Worm (Caenorhabditis elegans): ENCODE results near the gene pycr-1.

Gene pycr-1

ce11 chrX:12121285-12121684 lies 25.3 kb upstream of the pycr-1 start, which contains the start of gene lgc-17:
Gene lgc-17, plus strand, starts transcription at chrX:12121585.
- no peak for TF ChIP-seq nhr-77 (tag; optimal IDR thresholded peaks at IDR 0.05)
- no peak for TF ChIP-seq fkh-10 (GFP tag; optimal IDR thresholded peaks at IDR 0.05)
- TF ChIP-seq nhr-25 (tag; optimal IDR thresholded peaks at IDR 0.05) = no peak
- TF ChIP-seq ztf-11 (tag; optimal IDR thresholded peaks at IDR 0.05) = no peak
- TF ChIP-seq ceh-16 (tag; optimal IDR thresholded peaks at IDR 0.05) = no peak
- TF ChIP-seq elt-2 (tag; optimal IDR thresholded peaks at IDR 0.05) = no peak
- TF ChIP-seq tbx-2 (tag; optimal IDR thresholded peaks at IDR 0.05) = no peak
- TF ChIP-seq daf-12 (tag; optimal IDR thresholded peaks at IDR 0.05) = no peak
- TF ChIP-seq lsy-12 (tag; optimal IDR thresholded peaks at IDR 0.05) = no peak
- TF ChIP-seq eor-1 (tag; optimal IDR thresholded peaks at IDR 0.05) = no peak

- TF ChIP-seq ceh-28 (tag; optimal IDR thresholded peaks at IDR 0.05) (no peak), zag-1 (tag; optimal IDR thresholded peaks at IDR 0.05) (no peak), nhr-25 (tag; optimal IDR thresholded peaks at IDR 0.05) (no peak), nhr-12 (tag; optimal IDR thresholded peaks at IDR 0.05) (no peak), fos-1 (tag; optimal IDR thresholded peaks at IDR 0.05) (no peak), fkh-2 (tag; optimal IDR thresholded peaks at IDR 0.05) (no peak), elt-2 (tag; optimal IDR thresholded peaks at IDR 0.05) (no peak), pqm-1 (tag; optimal IDR thresholded peaks at IDR 0.05) (no peak), unc-39 (tag; optimal IDR thresholded peaks at IDR 0.05) (no peak), sea-2 (GFP tag; optimal IDR thresholded peaks at IDR 0.05) (no peak), nhr-11 (tag; optimal IDR thresholded peaks at IDR 0.05) (no peak), mdl-1 (tag; optimal IDR thresholded peaks at IDR 0.05) (no peak), tbx-2 (tag; optimal IDR thresholded peaks at IDR 0.05) (no peak), nhr-43 (tag; optimal IDR thresholded peaks at IDR 0.05; ENCODE audit: poor library complexity, severe bottlenecking) (no peak), hmg-11 (tag; optimal IDR thresholded peaks at IDR 0.05) (no peak), elt-3 (tag; optimal IDR thresholded peaks at IDR 0.05) (no peak), lin-15B (tag; optimal IDR thresholded peaks at IDR 0.05) (no peak)
Observed at ce11 chrX:12123152-12123551, 23.5 kb upstream of the pycr-1 start, which contains the start of gene T01H10.11. Gene T01H10.11, plus strand, starts transcription at chrX:12123452.

DNA sequence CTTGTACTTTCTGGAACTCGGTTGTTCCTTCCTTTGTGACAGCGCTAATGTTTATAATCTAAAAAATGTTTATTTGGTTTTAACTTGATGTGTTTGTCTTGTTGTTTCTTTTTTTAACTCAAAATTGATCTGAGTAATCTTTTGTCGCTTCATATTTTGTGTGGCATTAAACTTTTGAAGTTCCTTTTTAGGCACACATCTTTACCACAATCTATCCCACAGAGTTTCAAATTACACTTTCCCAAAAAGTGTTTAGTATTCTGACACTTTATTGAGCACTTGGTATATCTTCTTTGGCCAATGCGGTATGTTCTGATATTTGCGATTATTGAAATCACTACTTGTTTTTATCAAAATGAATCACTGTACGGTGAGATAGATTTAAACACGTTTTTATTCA lies 21.3 kb upstream of the pycr-1 start, which contains the start of gene lgc-18:
lgc-18 (plus strand) TSS at position 301 of the 400 bp plus-strand sequence.
- TF ChIP-seq fkh-10 (GFP tag; optimal IDR thresholded peaks at IDR 0.05) (no peak), lsy-12 (tag; optimal IDR thresholded peaks at IDR 0.05) (no peak), pha-4 (tag; optimal IDR thresholded peaks at IDR 0.05) (no peak)

ce11 chrX:12141051-12141450 lies 5.6 kb upstream of the pycr-1 start, which contains the start of gene lyst-1:
Gene lyst-1, minus strand, starts transcription at chrX:12141151.
- no peak for TF ChIP-seq mml-1 (tag; optimal IDR thresholded peaks at IDR 0.05)

ce11 chrX:12142569-12142968 lies 4.1 kb upstream of the pycr-1 start, which contains the start of gene M153.3:
Gene M153.3, plus strand, starts transcription at chrX:12142869.
- TF ChIP-seq pha-4 (tag; optimal IDR thresholded peaks at IDR 0.05) (no peak), sea-2 (GFP tag; optimal IDR thresholded peaks at IDR 0.05) (no peak), lin-15B (tag; optimal IDR thresholded peaks at IDR 0.05) (no peak), hmg-11 (tag; optimal IDR thresholded peaks at IDR 0.05) (no peak), aly-2 (tag; optimal IDR thresholded peaks at IDR 0.05) (no peak), nhr-11 (tag; optimal IDR thresholded peaks at IDR 0.05) (no peak), nfya-1 (tag; optimal IDR thresholded peaks at IDR 0.05; ENCODE audit: insufficient read depth) (no peak), nhr-12 (tag; optimal IDR thresholded peaks at IDR 0.05) (no peak), lsy-12 (tag; optimal IDR thresholded peaks at IDR 0.05) (no peak), nhr-67 (tag; optimal IDR thresholded peaks at IDR 0.05) (no peak), elt-2 (tag; optimal IDR thresholded peaks at IDR 0.05) (no peak)

DNA sequence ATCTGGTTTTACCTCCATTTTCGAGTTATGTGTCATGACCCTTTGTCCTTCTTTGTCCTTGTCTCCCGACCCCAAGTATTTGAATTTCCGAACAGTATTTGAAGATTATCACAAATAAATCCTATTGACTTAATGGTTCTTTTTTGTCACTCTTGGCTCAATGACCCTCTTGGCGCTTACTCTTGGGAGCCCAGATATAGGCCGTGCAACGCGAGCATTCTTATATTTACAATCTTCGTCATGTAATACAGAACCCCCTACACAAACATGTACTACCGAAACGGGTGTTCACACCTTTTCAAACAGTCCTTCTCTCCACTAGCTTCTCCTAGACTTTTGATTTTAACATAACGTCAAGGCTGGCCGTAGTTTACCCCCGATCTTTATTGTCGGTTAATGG lies 2.9 kb upstream of the pycr-1 start, which contains the start of gene M153.5:
M153.5 (plus strand) TSS at position 301 of the 400 bp plus-strand sequence.
- no peak for TF ChIP-seq nhr-25 (tag; optimal IDR thresholded peaks at IDR 0.05)
- TF ChIP-seq lin-39 (tag; optimal IDR thresholded peaks at IDR 0.05) = no peak
- no peak for TF ChIP-seq ama-1 (optimal IDR thresholded peaks at IDR 0.05)
- TF ChIP-seq nfya-1 (tag; optimal IDR thresholded peaks at IDR 0.05; ENCODE audit: insufficient read depth) = no peak
- no peak for TF ChIP-seq aly-2 (tag; optimal IDR thresholded peaks at IDR 0.05)
- no peak for TF ChIP-seq ZK546.5 (tag; optimal IDR thresholded peaks at IDR 0.05)
- no peak for TF ChIP-seq unc-39 (tag; optimal IDR thresholded peaks at IDR 0.05)
- TF ChIP-seq egl-5 (tag; optimal IDR thresholded peaks at IDR 0.05) = no peak
- TF ChIP-seq elt-2 (tag; optimal IDR thresholded peaks at IDR 0.05) = no peak
- no peak for TF ChIP-seq elt-1 (tag; optimal IDR thresholded peaks at IDR 0.05)
- TF ChIP-seq ztf-11 (tag; optimal IDR thresholded peaks at IDR 0.05) = no peak
- TF ChIP-seq tbx-2 (tag; optimal IDR thresholded peaks at IDR 0.05) = no peak
- no peak for TF ChIP-seq nhr-28 (tag; optimal IDR thresholded peaks at IDR 0.05)
- TF ChIP-seq fkh-10 (GFP tag; optimal IDR thresholded peaks at IDR 0.05) = no peak
- no peak for TF ChIP-seq ztf-4 (tag; optimal IDR thresholded peaks at IDR 0.05)
- no peak for TF ChIP-seq nhr-12 (tag; optimal IDR thresholded peaks at IDR 0.05)
